Fruit fly (Drosophila melanogaster) whole organism, embryonic: ENCODE results near the gene CG33325.

ENCODE experiments used
- CG10654 ChIP-seq: fragments of 200-800 bp; sonication (Bioruptor generic); optimal IDR thresholded peaks from 2 replicates; lab custom pipeline; 2016; ENCODE audit warnings: missing biosample characterization, missing genetic modification characterization
- CG12071 ChIP-seq: fragments of 200-800 bp; sonication (Bioruptor generic); optimal IDR thresholded peaks from 3 replicates; lab custom pipeline; 2018; ENCODE audit warnings: missing biosample characterization, mild to moderate bottlenecking, missing genetic modification characterization
- CG12299 ChIP-seq: fragments of 200-800 bp; sonication (Bioruptor generic); optimal IDR thresholded peaks from 2 replicates; lab custom pipeline; 2018; ENCODE audit warnings: missing biosample characterization, mild to moderate bottlenecking, missing genetic modification characterization
- CG13624 ChIP-seq: fragments of 200-800 bp; sonication (Bioruptor generic); optimal IDR thresholded peaks from 2 replicates; lab custom pipeline; 2016; ENCODE audit warnings: missing biosample characterization, missing genetic modification characterization
- CG15479 ChIP-seq: fragments of 200-800 bp; sonication (Bioruptor generic); optimal IDR thresholded peaks from 3 replicates; lab custom pipeline; 2019; ENCODE audit warnings: missing biosample characterization, mild to moderate bottlenecking, missing genetic modification characterization, moderate library complexity
- CG16813 ChIP-seq: fragments of 200-800 bp; sonication (Bioruptor generic); IDR thresholded peaks from 3 replicates; pipeline ENCODE4 v1.3.6; 2022; ENCODE audit warnings: missing biosample characterization, missing genetic modification characterization; ENCODE audit not compliant: partially characterized antibody
- CG16815 ChIP-seq: fragments of 200-800 bp; sonication (Bioruptor generic); optimal IDR thresholded peaks from 3 replicates; lab custom pipeline; 2017; ENCODE audit warnings: missing biosample characterization, mild to moderate bottlenecking, missing genetic modification characterization
- CG18011 ChIP-seq: fragments of 200-800 bp; sonication (Bioruptor generic); optimal IDR thresholded peaks from 2 replicates; lab custom pipeline; 2017; ENCODE audit warnings: missing biosample characterization, missing genetic modification characterization, mild to moderate bottlenecking, moderate library complexity, missing genotype
- CG1832 ChIP-seq: fragments of 200-800 bp; sonication (Bioruptor generic); optimal IDR thresholded peaks from 2 replicates; lab custom pipeline; 2017; ENCODE audit warnings: missing biosample characterization, mild to moderate bottlenecking, missing genetic modification characterization, inconsistent platforms
- CG2712 ChIP-seq: fragments of 200-800 bp; optimal IDR thresholded peaks from 3 replicates; lab custom pipeline; 2019; ENCODE audit warnings: missing biosample characterization, mild to moderate bottlenecking, missing genetic modification characterization, moderate library complexity
- CG4360 ChIP-seq: fragments of 200-800 bp; sonication (Bioruptor generic); IDR thresholded peaks from 2 replicates; pipeline ENCODE4 v1.3.6; 2022; ENCODE audit warnings: missing biosample characterization, missing genetic modification characterization
- CG7556 ChIP-seq: fragments of 200-800 bp; sonication (Bioruptor generic); optimal IDR thresholded peaks from 2 replicates; lab custom pipeline; 2017; ENCODE audit warnings: missing biosample characterization, mild to moderate bottlenecking, missing genetic modification characterization
- D ChIP-seq, 2 experiments: fragments of 200-800 bp in 1 of 2; fragments of >200 bp in 1 of 2; sonication (Bioruptor generic) in 1 of 2; optimal IDR thresholded peaks; 2 replicates in 1 of 2; 3 replicates in 1 of 2; lab custom pipeline; 2017; ENCODE audit warnings: mild to moderate bottlenecking in 1 of 2, missing biosample characterization in 1 of 2, missing genetic modification characterization in 1 of 2, missing genetic modification reagents in 1 of 2
- HHEX ChIP-seq: fragments of 200-800 bp; sonication (Bioruptor generic); optimal IDR thresholded peaks from 3 replicates; lab custom pipeline; 2017; ENCODE audit warnings: missing biosample characterization, mild to moderate bottlenecking, missing genetic modification characterization, missing genetic modification reagents
- Mes4 ChIP-seq: fragments of 200-800 bp; sonication (Bioruptor generic); optimal IDR thresholded peaks from 2 replicates; lab custom pipeline; 2016; ENCODE audit warnings: missing biosample characterization, missing genetic modification characterization
- Nf-YB ChIP-seq: fragments of 200-800 bp; sonication (Bioruptor generic); optimal IDR thresholded peaks from 3 replicates; lab custom pipeline; 2019; ENCODE audit warnings: missing biosample characterization, mild to moderate bottlenecking, missing genetic modification characterization, moderate library complexity
- Side ChIP-seq: fragments of 200-800 bp; sonication (Bioruptor generic); optimal IDR thresholded peaks from 2 replicates; lab custom pipeline; 2016; ENCODE audit warnings: missing biosample characterization, missing genetic modification characterization
- Trl ChIP-seq, 3 experiments: fragments of >200 bp in 2 of 3; fragments of 200-800 bp in 1 of 3; sonication (Bioruptor generic) in 1 of 3; optimal IDR thresholded peaks; 2 replicates in 1 of 3; 3 replicates in 2 of 3; lab custom pipeline; 2016 to 2017; ENCODE audit warnings: missing biosample characterization in 1 of 3, missing genetic modification characterization in 1 of 3
- bbx ChIP-seq: fragments of 200-800 bp; sonication (Bioruptor generic); IDR thresholded peaks from 2 replicates; pipeline ENCODE4 v1.3.6; 2022; ENCODE audit warnings: missing biosample characterization, missing genetic modification characterization; ENCODE audit not compliant: partially characterized antibody
- cad ChIP-seq: fragments of >200 bp; optimal IDR thresholded peaks from 2 replicates; lab custom pipeline; 2017; ENCODE audit warnings: missing biosample characterization, missing genetic modification characterization
- cwo ChIP-seq: fragments of 200-800 bp; sonication (Bioruptor generic); optimal IDR thresholded peaks from 3 replicates; lab custom pipeline; 2017; ENCODE audit warnings: missing biosample characterization, missing genetic modification characterization, mild to moderate bottlenecking, moderate library complexity, missing genetic modification reagents
- ewg ChIP-seq: fragments of 200-800 bp; sonication (Bioruptor generic); optimal IDR thresholded peaks from 3 replicates; lab custom pipeline; 2017; ENCODE audit warnings: mild to moderate bottlenecking, missing biosample characterization, missing genetic modification reagents, missing genetic modification characterization
- fu2 ChIP-seq: fragments of 200-800 bp; sonication (Bioruptor generic); optimal IDR thresholded peaks from 2 replicates; lab custom pipeline; 2016; ENCODE audit warnings: missing biosample characterization, missing genetic modification characterization
- jigr1 ChIP-seq: fragments of 200-800 bp; sonication (Bioruptor generic); IDR thresholded peaks from 3 replicates; pipeline ENCODE4 v1.3.6; 2022; ENCODE audit warnings: missing biosample characterization, missing genetic modification characterization
- kah ChIP-seq: fragments of 200-800 bp; sonication (Bioruptor generic); optimal IDR thresholded peaks from 2 replicates; lab custom pipeline; 2018; ENCODE audit warnings: missing biosample characterization, mild to moderate bottlenecking, missing genetic modification characterization
- mld ChIP-seq: fragments of 200-800 bp; sonication (Bioruptor generic); IDR thresholded peaks from 3 replicates; pipeline ENCODE4 v1.3.6; 2022; ENCODE audit warnings: missing biosample characterization, missing genetic modification characterization; ENCODE audit not compliant: partially characterized antibody
- odd ChIP-seq: fragments of 200-800 bp; sonication (Bioruptor generic); optimal IDR thresholded peaks from 2 replicates; lab custom pipeline; 2017; ENCODE audit warnings: missing biosample characterization, mild to moderate bottlenecking, missing genetic modification characterization
- sna ChIP-seq: fragments of 200-800 bp; sonication (Bioruptor generic); IDR thresholded peaks from 2 replicates; pipeline ENCODE4 v1.3.6; 2022; ENCODE audit warnings: missing biosample characterization, missing genetic modification characterization; ENCODE audit not compliant: partially characterized antibody
- tgo ChIP-seq: fragments of 200-800 bp; sonication (Bioruptor generic); IDR thresholded peaks from 3 replicates; pipeline ENCODE4 v1.3.6; 2022; ENCODE audit warnings: missing biosample characterization, missing genetic modification characterization
- tll ChIP-seq, 2 experiments: fragments of 200-800 bp in 1 of 2; fragments of >200 bp in 1 of 2; sonication (Bioruptor generic) in 1 of 2; optimal IDR thresholded peaks; 2 replicates each; lab custom pipeline; 2017 to 2019; ENCODE audit warnings: missing biosample characterization in 2 of 2, missing genetic modification characterization in 2 of 2, mild to moderate bottlenecking in 1 of 2, moderate library complexity in 1 of 2
- vvl ChIP-seq: fragments of 200-800 bp; sonication (Bioruptor generic); IDR thresholded peaks from 2 replicates; pipeline ENCODE4 v1.3.6; 2022; ENCODE audit warnings: missing biosample characterization, missing genetic modification characterization
- wdn ChIP-seq: fragments of 200-800 bp; sonication (Bioruptor generic); IDR thresholded peaks from 2 replicates; pipeline ENCODE4 v1.3.6; 2022; ENCODE audit warnings: missing biosample characterization, missing genetic modification characterization
- z ChIP-seq: fragments of 200-800 bp; sonication (Bioruptor generic); IDR thresholded peaks from 3 replicates; pipeline ENCODE4 v1.3.6; 2022; ENCODE audit warnings: missing biosample characterization, missing genetic modification characterization
- zen ChIP-seq: fragments of 200-800 bp; sonication (Bioruptor generic); optimal IDR thresholded peaks from 3 replicates; lab custom pipeline; 2018; ENCODE audit warnings: missing biosample characterization, mild to moderate bottlenecking, missing genetic modification characterization, moderate library complexity

Gene CG33325

dm6 chr3R:8700660-8701059, 20.8 kb upstream of the CG33325 start:
- TF ChIP-seq CG15479 (GFP tag; lab: Kevin White, UChicago): peak; percentile 64
- TF ChIP-seq sna: no peak
- peak; percentile 73 for TF ChIP-seq D (optimal IDR thresholded peaks at IDR 0.05; lab: Kevin White, UChicago)
- no peak for TF ChIP-seq D (GFP tag; optimal IDR thresholded peaks at IDR 0.05; lab: Kevin White, UChicago)
- no peak for TF ChIP-seq CG12299 (tag; lab: Kevin White, UChicago)
- TF ChIP-seq tll (GFP tag; optimal IDR thresholded peaks at IDR 0.05; lab: Kevin White, UChicago): peak in 1 of 2 experiments; percentile 4
- peak; percentile 79 for TF ChIP-seq cad (GFP tag; lab: Kevin White, UChicago)
- TF ChIP-seq cwo (GFP tag; lab: Kevin White, UChicago): no peak
- TF ChIP-seq wdn: no peak
- TF ChIP-seq mld: no peak
- TF ChIP-seq CG16815 (GFP tag; lab: Kevin White, UChicago): no peak
- no peak for TF ChIP-seq kah (GFP tag; lab: Kevin White, UChicago)
- TF ChIP-seq tgo (GFP tag; lab: Robert Waterston, UW): no peak
- no peak for TF ChIP-seq vvl
- TF ChIP-seq odd (GFP tag; lab: Kevin White, UChicago): no peak
- no peak for TF ChIP-seq CG10654 (GFP tag; lab: Kevin White, UChicago)

DNA sequence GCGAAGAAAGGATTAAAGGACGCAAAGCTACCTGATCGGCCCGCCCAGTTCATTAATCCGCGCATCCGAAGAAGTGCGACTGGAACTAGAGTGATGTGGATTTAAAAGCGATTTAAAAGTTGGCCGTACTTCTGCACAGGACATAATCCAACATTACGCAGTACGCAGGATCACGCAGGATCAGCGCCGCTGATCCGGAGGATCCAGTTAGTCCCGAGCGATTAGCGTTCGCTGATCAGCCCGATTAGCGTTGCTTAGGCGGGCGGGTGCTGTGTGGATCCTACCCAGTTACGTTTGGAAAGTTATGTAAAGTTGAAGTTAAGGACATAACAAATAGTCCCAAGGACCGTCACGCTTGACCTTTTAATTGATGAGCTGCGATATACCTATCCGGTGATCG, 19.4 kb upstream of the CG33325 start:
- TF ChIP-seq CG2712 (tag; lab: Kevin White, UChicago) (no peak), CG12071 (GFP tag; lab: Kevin White, UChicago) (no peak), fu2 (GFP tag; lab: Kevin White, UChicago) (no peak), zen (tag; lab: Kevin White, UChicago) (peak; percentile 76), Mes4 (no peak), jigr1 (GFP tag; lab: Robert Waterston, UW) (no peak), CG15479 (GFP tag; lab: Kevin White, UChicago) (peak; percentile 88), CG18011 (GFP tag; lab: Kevin White, UChicago) (no peak), Side (no peak), HHEX (GFP tag; lab: Kevin White, UChicago) (no peak), ewg (GFP tag; lab: Kevin White, UChicago) (no peak), tll (GFP tag; optimal IDR thresholded peaks at IDR 0.05; lab: Kevin White, UChicago) (peak in 1 of 2 experiments; percentile 93)

- TF ChIP-seq CG1832 (GFP tag; lab: Kevin White, UChicago) (peak; percentile 20), z (GFP tag; lab: Robert Waterston, UW) (peak; percentile 97), bbx (GFP tag; lab: Robert Waterston, UW) (0 out of 2 replicates have a peak, but pooled peaks have one; percentile 30), Nf-YB (GFP tag; lab: Kevin White, UChicago) (peak; percentile 4), CG16813 (peak; percentile 27; the same call in 1 of the 3 replicates), CG4360 (peak; percentile 70; the same call in 1 of the 2 replicates), CG13624 (GFP tag; lab: Kevin White, UChicago) (no peak), Trl (optimal IDR thresholded peaks at IDR 0.05; lab: Kevin White, UChicago) (peak; percentile 45 to 81), Trl (GFP tag; optimal IDR thresholded peaks at IDR 0.05; lab: Kevin White, UChicago) (no peak), CG7556 (GFP tag; lab: Kevin White, UChicago) (no peak)
- TF ChIP-seq, all 482 proteins: peak for 7
Measured at dm6 chr3R:8697772-8698259, 18.0 kb upstream of the CG33325 start, which contains the start of gene hb. hb (minus strand) TSS chr3R:8697822.
